Fruit fly (Drosophila melanogaster) whole organism, embryonic: ENCODE data around the gene CG13386.

Experiments used
- CG10431 ChIP-seq: fragments of 200-800 bp; sonication (Bioruptor generic); optimal IDR thresholded peaks from 3 replicates; lab custom pipeline; 2018; ENCODE audit warnings: missing biosample characterization, mild to moderate bottlenecking, missing genetic modification characterization
- CG11456 ChIP-seq: fragments of 200-800 bp; sonication (Bioruptor generic); IDR thresholded peaks from 3 replicates; pipeline ENCODE4 v1.3.6; 2022; ENCODE audit warnings: missing biosample characterization, missing genetic modification characterization
- CG11696 ChIP-seq: fragments of 200-800 bp; sonication (Bioruptor generic); IDR thresholded peaks from 2 replicates; pipeline ENCODE4 v1.3.6; 2022; ENCODE audit warnings: missing biosample characterization, missing genetic modification characterization
- CG14710 ChIP-seq: fragments of 200-800 bp; sonication (Bioruptor generic); optimal IDR thresholded peaks from 3 replicates; lab custom pipeline; 2019; ENCODE audit warnings: missing biosample characterization, mild to moderate bottlenecking, missing genetic modification characterization, moderate library complexity
- CG15011 ChIP-seq: fragments of 200-800 bp; sonication (Bioruptor generic); optimal IDR thresholded peaks from 3 replicates; lab custom pipeline; 2018; ENCODE audit warnings: missing biosample characterization, mild to moderate bottlenecking, missing genetic modification characterization
- CG16813 ChIP-seq: fragments of 200-800 bp; sonication (Bioruptor generic); IDR thresholded peaks from 3 replicates; pipeline ENCODE4 v1.3.6; 2022; ENCODE audit warnings: missing biosample characterization, missing genetic modification characterization; ENCODE audit not compliant: partially characterized antibody
- CG17186 ChIP-seq: fragments of 200-800 bp; sonication (Bioruptor generic); optimal IDR thresholded peaks from 3 replicates; lab custom pipeline; 2017; ENCODE audit warnings: missing biosample characterization, missing genetic modification reagents, missing genetic modification characterization
- CG2120 ChIP-seq: fragments of 200-800 bp; sonication (Bioruptor generic); optimal IDR thresholded peaks from 3 replicates; lab custom pipeline; 2016; ENCODE audit warnings: missing biosample characterization, missing genetic modification characterization
- CG30020 ChIP-seq: fragments of 200-800 bp; optimal IDR thresholded peaks from 2 replicates; lab custom pipeline; 2019; ENCODE audit warnings: missing biosample characterization, mild to moderate bottlenecking, missing genetic modification characterization, moderate library complexity
- CG31365 ChIP-seq: fragments of 200-800 bp; sonication (Bioruptor generic); optimal IDR thresholded peaks from 2 replicates; lab custom pipeline; 2018; ENCODE audit warnings: missing biosample characterization, mild to moderate bottlenecking, missing genetic modification characterization
- CG31441 ChIP-seq: fragments of 200-800 bp; sonication (Bioruptor generic); IDR thresholded peaks from 2 replicates; pipeline ENCODE4 v1.3.6; 2022; ENCODE audit warnings: missing biosample characterization, missing genetic modification characterization
- CG3407 ChIP-seq: fragments of 200-800 bp; sonication (Bioruptor generic); optimal IDR thresholded peaks from 2 replicates; lab custom pipeline; 2018; ENCODE audit warnings: missing biosample characterization, mild to moderate bottlenecking, missing genetic modification characterization
- CG4730 ChIP-seq: fragments of 200-800 bp; sonication (Bioruptor generic); IDR thresholded peaks from 2 replicates; pipeline ENCODE4 v1.3.6; 2022; ENCODE audit warnings: missing biosample characterization, missing genetic modification characterization
- CG6654 ChIP-seq: fragments of 200-800 bp; sonication (Bioruptor generic); optimal IDR thresholded peaks from 2 replicates; lab custom pipeline; 2017; ENCODE audit warnings: missing biosample characterization, mild to moderate bottlenecking, missing genetic modification characterization
- CG6791 ChIP-seq: fragments of 200-800 bp; sonication (Bioruptor generic); IDR thresholded peaks from 3 replicates; pipeline ENCODE4 v1.3.6; 2022; ENCODE audit warnings: missing biosample characterization, missing genetic modification characterization; ENCODE audit not compliant: partially characterized antibody
- CG7372 ChIP-seq: fragments of 200-800 bp; sonication (Bioruptor generic); IDR thresholded peaks from 2 replicates; pipeline ENCODE4 v1.3.6; 2022; ENCODE audit warnings: missing biosample characterization, missing genetic modification characterization
- CG8924 ChIP-seq: fragments of 200-800 bp; optimal IDR thresholded peaks from 3 replicates; lab custom pipeline; 2019; ENCODE audit warnings: missing biosample characterization, mild to moderate bottlenecking, missing genetic modification characterization, moderate library complexity
- CG9817 ChIP-seq: fragments of 200-800 bp; sonication (Bioruptor generic); optimal IDR thresholded peaks from 2 replicates; lab custom pipeline; 2018; ENCODE audit warnings: missing biosample characterization, mild to moderate bottlenecking, missing genetic modification characterization, moderate library complexity
- D19A ChIP-seq: fragments of 200-800 bp; optimal IDR thresholded peaks from 3 replicates; lab custom pipeline; 2019; ENCODE audit warnings: missing biosample characterization, mild to moderate bottlenecking, missing genetic modification characterization, moderate library complexity
- Deaf1 ChIP-seq: fragments of 200-800 bp; optimal IDR thresholded peaks from 3 replicates; lab custom pipeline; 2019; ENCODE audit warnings: missing biosample characterization, mild to moderate bottlenecking, missing genetic modification characterization, moderate library complexity
- E2f2 ChIP-seq: fragments of 200-800 bp; sonication (Bioruptor generic); IDR thresholded peaks from 2 replicates; pipeline ENCODE4 v1.3.6; 2022; ENCODE audit warnings: missing biosample characterization, missing genetic modification characterization
- ERR ChIP-seq: fragments of 200-800 bp; sonication (Bioruptor generic); optimal IDR thresholded peaks from 2 replicates; lab custom pipeline; 2016; ENCODE audit warnings: missing biosample characterization, missing genetic modification characterization
- GATAe ChIP-seq: fragments of 200-800 bp; sonication (Bioruptor generic); conservative IDR thresholded peaks from 2 replicates; pipeline ENCODE4 v1.3.6; 2022; ENCODE audit warnings: missing biosample characterization, missing genetic modification characterization
- HLH3B ChIP-seq: fragments of 200-800 bp; sonication (Bioruptor generic); IDR thresholded peaks from 2 replicates; pipeline ENCODE4 v1.3.6; 2022; ENCODE audit warnings: missing biosample characterization, missing genetic modification characterization
- HLH4C ChIP-seq: fragments of 200-800 bp; sonication (Bioruptor generic); IDR thresholded peaks from 3 replicates; pipeline ENCODE4 v1.3.6; 2022; ENCODE audit warnings: missing biosample characterization, missing genetic modification characterization; ENCODE audit not compliant: partially characterized antibody
- Hey ChIP-seq: fragments of 200-800 bp; sonication (Bioruptor generic); optimal IDR thresholded peaks from 3 replicates; lab custom pipeline; 2018; ENCODE audit warnings: missing biosample characterization, mild to moderate bottlenecking, missing genetic modification characterization
- HmgZ ChIP-seq: fragments of 200-800 bp; sonication (Bioruptor generic); optimal IDR thresholded peaks from 2 replicates; lab custom pipeline; 2018; ENCODE audit warnings: missing biosample characterization, mild to moderate bottlenecking, missing genetic modification characterization
- Meics ChIP-seq: fragments of 200-800 bp; sonication (Bioruptor generic); optimal IDR thresholded peaks from 2 replicates; lab custom pipeline; 2017; ENCODE audit warnings: missing biosample characterization, mild to moderate bottlenecking, missing genetic modification characterization
- NFAT ChIP-seq: fragments of 200-800 bp; sonication (Bioruptor generic); IDR thresholded peaks from 2 replicates; pipeline ENCODE4 v1.3.6; 2022; ENCODE audit warnings: missing biosample characterization, missing genetic modification characterization
- Nf-YB ChIP-seq: fragments of 200-800 bp; sonication (Bioruptor generic); optimal IDR thresholded peaks from 3 replicates; lab custom pipeline; 2019; ENCODE audit warnings: missing biosample characterization, mild to moderate bottlenecking, missing genetic modification characterization, moderate library complexity
- NfI ChIP-seq: fragments of 200-800 bp; sonication (Bioruptor generic); optimal IDR thresholded peaks from 3 replicates; lab custom pipeline; 2018; ENCODE audit warnings: missing biosample characterization, mild to moderate bottlenecking, missing genetic modification characterization, moderate library complexity
- Trl ChIP-seq, 3 experiments: fragments of >200 bp in 2 of 3; fragments of 200-800 bp in 1 of 3; sonication (Bioruptor generic) in 1 of 3; optimal IDR thresholded peaks; 2 replicates in 1 of 3; 3 replicates in 2 of 3; lab custom pipeline; 2016 to 2017; ENCODE audit warnings: missing biosample characterization in 1 of 3, missing genetic modification characterization in 1 of 3
- bab2 ChIP-seq: fragments of 200-800 bp; sonication (Bioruptor generic); optimal IDR thresholded peaks from 2 replicates; lab custom pipeline; 2016; ENCODE audit warnings: missing biosample characterization, missing genetic modification characterization
- btn ChIP-seq: fragments of 200-800 bp; sonication (Bioruptor generic); optimal IDR thresholded peaks from 2 replicates; lab custom pipeline; 2016; ENCODE audit warnings: missing biosample characterization, missing genetic modification characterization
- chif ChIP-seq, 2 experiments: fragments of 200-800 bp; sonication (Bioruptor generic); optimal IDR thresholded peaks; 3 replicates each; lab custom pipeline; 2016; ENCODE audit warnings: missing biosample characterization in 2 of 2, missing genetic modification characterization in 2 of 2
- crol ChIP-seq: fragments of 200-800 bp; sonication (Bioruptor generic); IDR thresholded peaks from 2 replicates; pipeline ENCODE4 v1.3.6; 2022; ENCODE audit warnings: missing biosample characterization, missing genetic modification characterization
- dmrt99B ChIP-seq: fragments of 200-800 bp; sonication (Bioruptor generic); optimal IDR thresholded peaks from 2 replicates; lab custom pipeline; 2018; ENCODE audit warnings: missing biosample characterization, mild to moderate bottlenecking, missing genetic modification characterization, moderate library complexity
- eve ChIP-seq, 2 experiments: fragments of >200 bp; optimal IDR thresholded peaks; 2 replicates each; lab custom pipeline; 2017; ENCODE audit warnings: missing biosample characterization in 2 of 2, missing genetic modification characterization in 2 of 2
- ftz-f1 ChIP-seq: fragments of 200-800 bp; sonication (Bioruptor generic); optimal IDR thresholded peaks from 2 replicates; lab custom pipeline; 2016; ENCODE audit warnings: missing biosample characterization, missing genetic modification characterization
- gcm ChIP-seq: fragments of 200-800 bp; sonication (Bioruptor generic); optimal IDR thresholded peaks from 2 replicates; lab custom pipeline; 2019; ENCODE audit warnings: missing biosample characterization, mild to moderate bottlenecking, missing genetic modification characterization, moderate library complexity
- jumu ChIP-seq: fragments of 200-800 bp; sonication (Bioruptor generic); optimal IDR thresholded peaks from 3 replicates; lab custom pipeline; 2016; ENCODE audit warnings: missing biosample characterization, missing genetic modification characterization
- org-1 ChIP-seq: fragments of 200-800 bp; sonication (Bioruptor generic); optimal IDR thresholded peaks from 2 replicates; lab custom pipeline; 2017; ENCODE audit warnings: missing biosample characterization, missing genetic modification characterization
- pnt ChIP-seq: fragments of 200-800 bp; sonication (Bioruptor generic); optimal IDR thresholded peaks from 3 replicates; lab custom pipeline; 2016; ENCODE audit warnings: missing biosample characterization, missing genetic modification characterization
- ranshi ChIP-seq: fragments of 200-800 bp; sonication (Bioruptor generic); IDR thresholded peaks from 2 replicates; pipeline ENCODE4 v1.3.6; 2022; ENCODE audit warnings: missing biosample characterization, missing genetic modification characterization
- rib ChIP-seq: fragments of 200-800 bp; sonication (Bioruptor generic); IDR thresholded peaks from 2 replicates; pipeline ENCODE4 v1.3.6; 2022; ENCODE audit warnings: missing biosample characterization, missing genetic modification characterization
- slp2 ChIP-seq: fragments of 200-800 bp; sonication (Bioruptor generic); optimal IDR thresholded peaks from 2 replicates; lab custom pipeline; 2016; ENCODE audit warnings: missing biosample characterization, missing genetic modification characterization
- tgo ChIP-seq: fragments of 200-800 bp; sonication (Bioruptor generic); IDR thresholded peaks from 3 replicates; pipeline ENCODE4 v1.3.6; 2022; ENCODE audit warnings: missing biosample characterization, missing genetic modification characterization
- vnd ChIP-seq: fragments of 200-800 bp; sonication (Bioruptor generic); IDR thresholded peaks from 3 replicates; pipeline ENCODE4 v1.3.6; 2022; ENCODE audit warnings: missing biosample characterization, missing genetic modification characterization; ENCODE audit not compliant: partially characterized antibody
- wor ChIP-seq: fragments of 200-800 bp; sonication (Bioruptor generic); IDR thresholded peaks from 2 replicates; pipeline ENCODE4 v1.3.6; 2022; ENCODE audit warnings: missing biosample characterization, missing genetic modification characterization
- zfh1 ChIP-seq: fragments of 200-800 bp; sonication (Bioruptor generic); IDR thresholded peaks from 3 replicates; pipeline ENCODE4 v1.3.6; 2022; ENCODE audit warnings: missing biosample characterization, missing genetic modification characterization

Gene CG13386

DNA sequence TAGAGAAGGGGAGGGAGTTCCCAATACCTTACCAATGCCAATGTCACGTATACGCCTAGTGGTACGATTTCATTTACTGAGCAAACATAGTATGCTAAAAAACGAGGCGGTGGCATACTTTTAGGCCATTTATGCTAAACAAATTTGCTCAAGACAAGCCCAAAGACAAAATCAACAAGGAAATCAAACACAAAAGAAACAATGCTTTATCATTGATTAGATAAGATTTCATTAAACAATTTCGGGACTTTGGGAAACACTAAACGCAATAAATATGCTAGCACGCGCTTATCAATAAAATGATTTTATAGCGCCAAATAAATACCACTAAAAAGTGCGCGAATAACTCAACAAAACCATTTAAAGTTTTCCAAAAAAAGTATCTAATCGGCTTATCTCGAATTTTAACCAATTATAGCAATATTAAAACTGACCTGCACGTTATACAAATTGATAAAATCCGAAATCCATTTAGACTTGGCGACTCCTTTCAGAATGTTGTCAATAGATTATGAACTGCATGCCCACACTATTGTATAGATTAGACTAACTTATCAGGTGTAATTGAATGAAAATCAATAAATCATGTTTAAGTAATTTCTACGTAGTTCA lies 48.2 kb upstream of the CG13386 start (continued):
- TF ChIP-seq HLH3B (GFP tag; lab: Robert Waterston, UW) = peak; percentile 29; the same call in 1 of the 2 replicates
- TF ChIP-seq tgo (GFP tag; lab: Robert Waterston, UW) = no peak
- peak; percentile 32 for TF ChIP-seq CG3407 (GFP tag; lab: Kevin White, UChicago)
- TF ChIP-seq D19A (tag; lab: Kevin White, UChicago) = no peak
- TF ChIP-seq CG7372 = peak; percentile 68
- peak; percentile 26 for TF ChIP-seq CG8924
- TF ChIP-seq CG31365 = peak; percentile 22
- TF ChIP-seq pnt = no peak
- no peak for TF ChIP-seq NFAT (GFP tag; lab: Robert Waterston, UW)
- no peak for TF ChIP-seq btn (GFP tag; lab: Kevin White, UChicago)
- no peak for TF ChIP-seq GATAe (GFP tag; lab: Robert Waterston, UW)
- TF ChIP-seq CG6791 (GFP tag; lab: Robert Waterston, UW) = no peak
- peak; percentile 2 for TF ChIP-seq NfI (GFP tag; lab: Kevin White, UChicago)
- peak; percentile 25 for TF ChIP-seq dmrt99B (tag; lab: Kevin White, UChicago)
- no peak for TF ChIP-seq crol (GFP tag; lab: Robert Waterston, UW)
- no peak; the same call in 1 of the 2 replicates for TF ChIP-seq ranshi (GFP tag; lab: Robert Waterston, UW)
- TF ChIP-seq HLH4C = no peak
- no peak for TF ChIP-seq CG11696 (GFP tag; lab: Robert Waterston, UW)
- TF ChIP-seq CG11456 (GFP tag; lab: Robert Waterston, UW) = no peak
- no peak for TF ChIP-seq Deaf1 (tag; lab: Kevin White, UChicago)
- TF ChIP-seq CG31441 (GFP tag; lab: Robert Waterston, UW) = no peak
- TF ChIP-seq CG10431 (GFP tag; lab: Kevin White, UChicago) = no peak
- TF ChIP-seq zfh1 (GFP tag; lab: Robert Waterston, UW) = no peak
- TF ChIP-seq CG9817 (tag; lab: Kevin White, UChicago) = peak; percentile 12
- no peak for TF ChIP-seq slp2 (GFP tag; lab: Kevin White, UChicago)
- peak; percentile 3 for TF ChIP-seq Nf-YB (GFP tag; lab: Kevin White, UChicago)
- TF ChIP-seq jumu (GFP tag; lab: Kevin White, UChicago) = no peak
- TF ChIP-seq wor (GFP tag; lab: Robert Waterston, UW) = no peak
- no peak for TF ChIP-seq bab2 (GFP tag; lab: Kevin White, UChicago)
- TF ChIP-seq vnd = no peak
- TF ChIP-seq CG15011 (GFP tag; lab: Kevin White, UChicago) = peak; percentile 47
- TF ChIP-seq CG6654 (GFP tag; lab: Kevin White, UChicago) = no peak
- peak; percentile 58 for TF ChIP-seq Meics
- no peak for TF ChIP-seq eve (GFP tag; optimal IDR thresholded peaks at IDR 0.05; lab: Kevin White, UChicago)
- no peak for TF ChIP-seq CG16813 (GFP tag; lab: Robert Waterston, UW)
- TF ChIP-seq gcm (GFP tag; lab: Kevin White, UChicago) = peak; percentile 14
- peak in 1 of 2 experiments; percentile 11 for TF ChIP-seq chif (GFP tag; optimal IDR thresholded peaks at IDR 0.05; lab: Kevin White, UChicago)
- peak; percentile 33; the same call in 1 of the 2 replicates for TF ChIP-seq rib
- TF ChIP-seq CG4730 (GFP tag; lab: Robert Waterston, UW) = peak; percentile 6; the same call in 1 of the 2 replicates
- no peak for TF ChIP-seq CG30020 (tag; lab: Kevin White, UChicago)
- peak; percentile 22 for TF ChIP-seq org-1 (GFP tag; lab: Kevin White, UChicago)
- peak; percentile 65 for TF ChIP-seq HmgZ (tag; lab: Kevin White, UChicago)
- TF ChIP-seq Hey (tag; lab: Kevin White, UChicago) = peak; percentile 31
- TF ChIP-seq ftz-f1 = peak; percentile 50
- no peak for TF ChIP-seq Trl (optimal IDR thresholded peaks at IDR 0.05; lab: Kevin White, UChicago)
- TF ChIP-seq Trl (GFP tag; optimal IDR thresholded peaks at IDR 0.05; lab: Kevin White, UChicago) = peak; percentile 8
- TF ChIP-seq CG14710 = no peak
- TF ChIP-seq CG2120 (GFP tag; lab: Kevin White, UChicago) = peak; percentile 36
- no peak for TF ChIP-seq ERR
- TF ChIP-seq CG17186 (GFP tag; lab: Kevin White, UChicago) = no peak
- TF ChIP-seq E2f2 (GFP tag; lab: Robert Waterston, UW) = no peak; the same call in 1 of the 2 replicates
